Worm (Caenorhabditis elegans): ENCODE data around the gene zhit-2.

- TF ChIP-seq nhr-11 (tag; optimal IDR thresholded peaks at IDR 0.05) (peak; percentile 91), rnt-1 (tag; optimal IDR thresholded peaks at IDR 0.05) (peak; percentile 92), eyg-1 (tag; optimal IDR thresholded peaks at IDR 0.05) (peak; percentile 11), T23F11.4 (GFP tag; optimal IDR thresholded peaks at IDR 0.05) (no peak), pros-1 (tag; optimal IDR thresholded peaks at IDR 0.05) (peak; percentile 76), hlh-30 (tag; optimal IDR thresholded peaks at IDR 0.05; ENCODE audit: insufficient read depth) (peak; percentile 93), ama-1 (optimal IDR thresholded peaks at IDR 0.05) (no peak), tbx-2 (tag; optimal IDR thresholded peaks at IDR 0.05) (peak; percentile 84), elt-2 (tag; optimal IDR thresholded peaks at IDR 0.05) (no peak), sox-4 (tag; optimal IDR thresholded peaks at IDR 0.05) (no peak), fkh-10 (GFP tag; optimal IDR thresholded peaks at IDR 0.05) (no peak)
Observed at ce11 chrIII:4237660-4238059, 6.5 kb downstream of the zhit-2 start.
